Fruit fly (Drosophila melanogaster) whole organism, embryonic: ENCODE results near the gene CG10730.

ENCODE experiments used
- CG11093 ChIP-seq: fragments of 200-800 bp; sonication (Bioruptor generic); IDR thresholded peaks from 3 replicates; pipeline ENCODE4 v1.3.6; 2022; ENCODE audit warnings: missing biosample characterization, missing genetic modification characterization
- CG12236 ChIP-seq: fragments of 200-800 bp; sonication (Bioruptor generic); optimal IDR thresholded peaks from 2 replicates; lab custom pipeline; 2016; ENCODE audit warnings: missing biosample characterization, missing genetic modification characterization
- CG13296 ChIP-seq: fragments of 200-800 bp; sonication (Bioruptor generic); optimal IDR thresholded peaks from 3 replicates; lab custom pipeline; 2018; ENCODE audit warnings: missing biosample characterization, mild to moderate bottlenecking, missing genetic modification characterization
- CG13894 ChIP-seq: fragments of 200-800 bp; sonication (Bioruptor generic); optimal IDR thresholded peaks from 3 replicates; lab custom pipeline; 2018; ENCODE audit warnings: missing biosample characterization, mild to moderate bottlenecking, missing genetic modification characterization, moderate library complexity
- CG14860 ChIP-seq: fragments of 200-800 bp; sonication (Bioruptor generic); IDR thresholded peaks from 3 replicates; pipeline ENCODE4 v1.3.6; 2022; ENCODE audit warnings: missing biosample characterization, missing genetic modification characterization; ENCODE audit not compliant: partially characterized antibody
- CG31365 ChIP-seq: fragments of 200-800 bp; sonication (Bioruptor generic); optimal IDR thresholded peaks from 2 replicates; lab custom pipeline; 2018; ENCODE audit warnings: missing biosample characterization, mild to moderate bottlenecking, missing genetic modification characterization
- CG3281 ChIP-seq: fragments of 200-800 bp; sonication (Bioruptor generic); optimal IDR thresholded peaks from 3 replicates; lab custom pipeline; 2017; ENCODE audit warnings: missing biosample characterization, mild to moderate bottlenecking, missing genetic modification characterization
- CG3995 ChIP-seq: fragments of 200-800 bp; sonication (Bioruptor generic); optimal IDR thresholded peaks from 3 replicates; lab custom pipeline; 2016; ENCODE audit warnings: missing biosample characterization, missing genetic modification characterization
- CG6683 ChIP-seq: fragments of 200-800 bp; sonication (Bioruptor generic); optimal IDR thresholded peaks from 2 replicates; lab custom pipeline; 2017; ENCODE audit warnings: missing biosample characterization, mild to moderate bottlenecking, missing genetic modification characterization, missing genetic modification reagents
- CG6689 ChIP-seq: fragments of 200-800 bp; sonication (Bioruptor generic); IDR thresholded peaks from 2 replicates; pipeline ENCODE4 v1.3.6; 2022; ENCODE audit warnings: missing biosample characterization, missing genetic modification characterization
- CG9215 ChIP-seq: fragments of 200-800 bp; sonication (Bioruptor generic); IDR thresholded peaks from 2 replicates; pipeline ENCODE4 v1.3.6; 2022; ENCODE audit warnings: missing biosample characterization, missing genetic modification characterization
- CG9609 ChIP-seq: fragments of 200-800 bp; sonication (Bioruptor generic); optimal IDR thresholded peaks from 3 replicates; lab custom pipeline; 2016; ENCODE audit warnings: missing biosample characterization, missing genetic modification characterization
- CG9797 ChIP-seq: fragments of 200-800 bp; sonication (Bioruptor generic); optimal IDR thresholded peaks from 3 replicates; lab custom pipeline; 2018; ENCODE audit warnings: missing biosample characterization, mild to moderate bottlenecking, missing genetic modification characterization
- CG9876 ChIP-seq: fragments of 200-800 bp; sonication (Bioruptor generic); optimal IDR thresholded peaks from 2 replicates; lab custom pipeline; 2016; ENCODE audit warnings: missing biosample characterization, missing genetic modification characterization
- CTCF ChIP-seq: fragments of 200-800 bp; sonication (Bioruptor generic); optimal IDR thresholded peaks from 2 replicates; lab custom pipeline; 2017; ENCODE audit warnings: missing biosample characterization, mild to moderate bottlenecking, missing genetic modification characterization, moderate library complexity
- Camta ChIP-seq: fragments of 200-800 bp; sonication (Bioruptor generic); optimal IDR thresholded peaks from 2 replicates; lab custom pipeline; 2016; ENCODE audit warnings: missing biosample characterization, missing genetic modification characterization
- CrebB ChIP-seq: fragments of 200-800 bp; sonication (Bioruptor generic); optimal IDR thresholded peaks from 3 replicates; lab custom pipeline; 2018; ENCODE audit warnings: missing biosample characterization, mild to moderate bottlenecking, missing genetic modification characterization
- Dip2 ChIP-seq: fragments of 200-800 bp; sonication (Bioruptor generic); IDR thresholded peaks from 2 replicates; pipeline ENCODE4 v1.3.6; 2022; ENCODE audit warnings: missing biosample characterization, missing genetic modification characterization
- Dp ChIP-seq: fragments of 200-800 bp; sonication (Bioruptor generic); optimal IDR thresholded peaks from 2 replicates; lab custom pipeline; 2018; ENCODE audit warnings: missing biosample characterization, mild to moderate bottlenecking, missing genetic modification characterization, moderate library complexity
- Drgx ChIP-seq: fragments of 200-800 bp; sonication (Bioruptor generic); IDR thresholded peaks from 2 replicates; pipeline ENCODE4 v1.3.6; 2022; ENCODE audit warnings: missing biosample characterization, missing genetic modification characterization
- Hmx ChIP-seq: fragments of 200-800 bp; sonication (Bioruptor generic); optimal IDR thresholded peaks from 2 replicates; lab custom pipeline; 2016; ENCODE audit warnings: missing biosample characterization, missing genetic modification characterization
- Hr3 ChIP-seq: fragments of 200-800 bp; sonication (Bioruptor generic); optimal IDR thresholded peaks from 3 replicates; lab custom pipeline; 2016; ENCODE audit warnings: missing biosample characterization, missing genetic modification characterization
- Hr78 ChIP-seq, 2 experiments: fragments of 200-800 bp in 1 of 2; fragments of >200 bp in 1 of 2; sonication (Bioruptor generic) in 1 of 2; optimal IDR thresholded peaks; 2 replicates each; lab custom pipeline; 2017 to 2019; ENCODE audit warnings: missing biosample characterization in 2 of 2, missing genetic modification characterization in 2 of 2, mild to moderate bottlenecking in 1 of 2, moderate library complexity in 1 of 2
- Lhr ChIP-seq: fragments of 200-800 bp; sonication (Bioruptor generic); optimal IDR thresholded peaks from 3 replicates; lab custom pipeline; 2017; ENCODE audit warnings: mild to moderate bottlenecking, missing biosample characterization, missing genetic modification reagents, missing genetic modification characterization
- MBD-R2 ChIP-seq: fragments of 200-800 bp; sonication (Bioruptor generic); IDR thresholded peaks from 2 replicates; pipeline ENCODE4 v1.3.6; 2022; ENCODE audit warnings: missing biosample characterization, missing genetic modification characterization
- Med ChIP-seq: fragments of 200-800 bp; sonication (Bioruptor generic); peaks from one replicate; lab custom pipeline; 2016; ENCODE audit warnings: missing biosample characterization, missing genetic modification characterization, mild to moderate bottlenecking, inconsistent platforms, moderate library complexity
- Nf-YA ChIP-seq: fragments of 200-800 bp; sonication (Bioruptor generic); IDR thresholded peaks from 2 replicates; pipeline ENCODE4 v1.3.6; 2022; ENCODE audit warnings: missing biosample characterization, missing genetic modification characterization
- NfI ChIP-seq: fragments of 200-800 bp; sonication (Bioruptor generic); optimal IDR thresholded peaks from 3 replicates; lab custom pipeline; 2018; ENCODE audit warnings: missing biosample characterization, mild to moderate bottlenecking, missing genetic modification characterization, moderate library complexity
- Pdp1 ChIP-seq, 2 experiments: fragments of 200-800 bp; sonication (Bioruptor generic); optimal IDR thresholded peaks; 3 replicates each; lab custom pipeline; 2016; ENCODE audit warnings: missing biosample characterization in 2 of 2, missing genetic modification characterization in 2 of 2, mild to moderate bottlenecking in 1 of 2, moderate library complexity in 1 of 2
- Side ChIP-seq: fragments of 200-800 bp; sonication (Bioruptor generic); optimal IDR thresholded peaks from 2 replicates; lab custom pipeline; 2016; ENCODE audit warnings: missing biosample characterization, missing genetic modification characterization
- Sin3A ChIP-seq: fragments of >200 bp; optimal IDR thresholded peaks from 2 replicates; lab custom pipeline; 2018
- Taf1 ChIP-seq: fragments of 200-800 bp; sonication (Bioruptor generic); IDR thresholded peaks from 2 replicates; pipeline ENCODE4 v1.3.6; 2022; ENCODE audit warnings: missing biosample characterization, missing genetic modification characterization
- Trl ChIP-seq, 3 experiments: fragments of >200 bp in 2 of 3; fragments of 200-800 bp in 1 of 3; sonication (Bioruptor generic) in 1 of 3; optimal IDR thresholded peaks; 2 replicates in 1 of 3; 3 replicates in 2 of 3; lab custom pipeline; 2016 to 2017; ENCODE audit warnings: missing biosample characterization in 1 of 3, missing genetic modification characterization in 1 of 3
- al ChIP-seq: fragments of 200-800 bp; sonication (Bioruptor generic); IDR thresholded peaks from 2 replicates; pipeline ENCODE4 v1.3.6; 2022; ENCODE audit warnings: missing biosample characterization, missing genetic modification characterization
- aop ChIP-seq: fragments of 200-800 bp; sonication (Bioruptor generic); IDR thresholded peaks from 2 replicates; pipeline ENCODE4 v1.3.6; 2022; ENCODE audit warnings: missing biosample characterization, missing genetic modification characterization
- ato ChIP-seq: fragments of 200-800 bp; sonication (Bioruptor generic); IDR thresholded peaks from 2 replicates; pipeline ENCODE4 v1.3.6; 2022; ENCODE audit warnings: missing biosample characterization, missing genetic modification characterization; ENCODE audit not compliant: partially characterized antibody
- cg ChIP-seq: fragments of 200-800 bp; sonication (Bioruptor generic); optimal IDR thresholded peaks from 3 replicates; lab custom pipeline; 2019; ENCODE audit warnings: missing biosample characterization, mild to moderate bottlenecking, missing genetic modification characterization, moderate library complexity
- crc ChIP-seq: fragments of 200-800 bp; sonication (Bioruptor generic); optimal IDR thresholded peaks from 2 replicates; lab custom pipeline; 2016; ENCODE audit warnings: missing biosample characterization, missing genetic modification characterization
- danr ChIP-seq: fragments of 200-800 bp; sonication (Bioruptor generic); IDR thresholded peaks from 2 replicates; pipeline ENCODE4 v1.3.6; 2022; ENCODE audit warnings: missing biosample characterization, missing genetic modification characterization
- dmrt11E ChIP-seq: fragments of 200-800 bp; sonication (Bioruptor generic); optimal IDR thresholded peaks from 3 replicates; lab custom pipeline; 2018; ENCODE audit warnings: missing biosample characterization, mild to moderate bottlenecking, missing genetic modification characterization, moderate library complexity
- dmrt99B ChIP-seq: fragments of 200-800 bp; sonication (Bioruptor generic); optimal IDR thresholded peaks from 2 replicates; lab custom pipeline; 2018; ENCODE audit warnings: missing biosample characterization, mild to moderate bottlenecking, missing genetic modification characterization, moderate library complexity
- ewg ChIP-seq: fragments of 200-800 bp; sonication (Bioruptor generic); optimal IDR thresholded peaks from 3 replicates; lab custom pipeline; 2017; ENCODE audit warnings: mild to moderate bottlenecking, missing biosample characterization, missing genetic modification reagents, missing genetic modification characterization
- eyg ChIP-seq: fragments of 200-800 bp; sonication (Bioruptor generic); optimal IDR thresholded peaks from 3 replicates; lab custom pipeline; 2016; ENCODE audit warnings: missing biosample characterization, missing genetic modification characterization
- lab ChIP-seq: fragments of 200-800 bp; sonication (Bioruptor generic); optimal IDR thresholded peaks from 3 replicates; lab custom pipeline; 2017; ENCODE audit warnings: missing biosample characterization, missing genetic modification characterization, mild to moderate bottlenecking, moderate library complexity, missing genetic modification reagents
- lilli ChIP-seq: fragments of 200-800 bp; sonication (Bioruptor generic); optimal IDR thresholded peaks from 3 replicates; lab custom pipeline; 2016; ENCODE audit warnings: missing biosample characterization, missing genetic modification characterization
- maf-S ChIP-seq: fragments of 200-800 bp; sonication (Bioruptor generic); optimal IDR thresholded peaks from 2 replicates; lab custom pipeline; 2016; ENCODE audit warnings: missing biosample characterization, missing genetic modification characterization
- mirr ChIP-seq: fragments of 200-800 bp; sonication (Bioruptor generic); optimal IDR thresholded peaks from 3 replicates; lab custom pipeline; 2018; ENCODE audit warnings: missing biosample characterization, mild to moderate bottlenecking, missing genetic modification characterization
- sqz ChIP-seq: fragments of 200-800 bp; sonication (Bioruptor generic); optimal IDR thresholded peaks from 3 replicates; lab custom pipeline; 2018; ENCODE audit warnings: missing biosample characterization, mild to moderate bottlenecking, missing genetic modification characterization
- sr ChIP-seq: fragments of 200-800 bp; sonication (Bioruptor generic); IDR thresholded peaks from 3 replicates; pipeline ENCODE4 v1.3.6; 2022; ENCODE audit warnings: missing biosample characterization, missing genetic modification characterization

Gene CG10730

DNA sequence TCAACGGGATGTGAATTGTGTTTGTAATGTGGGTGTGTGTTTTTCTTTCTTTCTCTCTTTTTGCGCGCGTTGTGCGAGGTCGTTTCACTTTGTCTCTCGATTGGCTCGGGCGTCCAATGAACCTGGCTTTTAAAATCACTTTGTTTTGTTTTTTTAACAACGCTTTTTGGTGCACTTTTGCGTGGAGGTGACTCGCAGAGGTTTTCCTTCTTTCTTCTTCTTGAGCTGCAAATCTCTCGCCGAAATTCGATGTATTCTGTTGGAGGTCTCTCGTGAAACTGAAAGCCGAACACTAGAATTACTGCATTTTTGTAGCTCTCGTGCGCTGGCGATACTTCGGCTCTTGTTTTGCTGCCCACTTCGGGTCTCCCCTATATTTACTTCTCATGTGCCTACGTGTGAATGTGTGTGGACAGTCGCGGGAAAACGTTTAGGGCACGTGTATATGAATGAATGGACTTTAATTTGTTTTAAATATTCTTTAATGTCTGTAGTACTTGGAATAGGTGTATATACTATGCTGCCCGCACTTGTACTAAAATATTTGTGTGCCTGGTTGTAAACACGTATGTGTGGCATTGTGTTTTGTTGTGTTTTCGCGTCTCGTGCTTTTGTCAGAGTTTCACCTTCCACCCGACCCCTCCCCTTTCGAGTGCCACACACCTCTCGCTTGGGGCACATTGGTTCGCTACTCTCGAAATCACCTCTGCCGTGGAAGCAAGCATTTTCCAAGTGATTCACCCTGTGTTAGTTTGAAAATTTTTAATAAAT is 13.0 kb upstream of the CG10730 start, which contains the start of gene fok (continued):
- TF ChIP-seq CG11093 (GFP tag; lab: Robert Waterston, UW), result peak; percentile 88
- peak; percentile 87 for TF ChIP-seq CG12236 (GFP tag; lab: Kevin White, UChicago)
- TF ChIP-seq CG9215, result peak; percentile 95
- peak; percentile 98 for TF ChIP-seq CG13894 (tag; lab: Kevin White, UChicago)
- peak; percentile 83 for TF ChIP-seq CG31365 (tag; lab: Kevin White, UChicago)
- TF ChIP-seq Pdp1 (GFP tag; optimal IDR thresholded peaks at IDR 0.05; lab: Kevin White, UChicago), result peak; percentile 94
- peak; percentile 94 for TF ChIP-seq maf-S (GFP tag; lab: Kevin White, UChicago)
- peak; percentile 93 for TF ChIP-seq eyg (GFP tag; lab: Kevin White, UChicago)
- peak in 1 of 2 experiments; percentile 98 for TF ChIP-seq Hr78 (GFP tag; optimal IDR thresholded peaks at IDR 0.05; lab: Kevin White, UChicago)
- TF ChIP-seq CG9876 (GFP tag; lab: Kevin White, UChicago), result peak; percentile 91
- TF ChIP-seq Camta (GFP tag; lab: Kevin White, UChicago), result peak; percentile 93
- peak; percentile 92 for TF ChIP-seq crc (GFP tag; lab: Kevin White, UChicago)
- no peak for TF ChIP-seq Sin3A
- peak; percentile 98 for TF ChIP-seq CG13296 (GFP tag; lab: Kevin White, UChicago)
- peak; percentile 74 for TF ChIP-seq aop (GFP tag; lab: Robert Waterston, UW)
- peak; percentile 98 for TF ChIP-seq CG3281 (GFP tag; lab: Kevin White, UChicago)
- TF ChIP-seq sr (GFP tag; lab: Robert Waterston, UW), result peak; percentile 88
- peak; percentile 98 for TF ChIP-seq dmrt99B (tag; lab: Kevin White, UChicago)
- TF ChIP-seq Med (GFP tag; lab: Kevin White, UChicago), result peak; percentile 99
- TF ChIP-seq Trl (optimal IDR thresholded peaks at IDR 0.05; lab: Kevin White, UChicago), result peak in 1 of 2 experiments; percentile 23
- peak; percentile 93 for TF ChIP-seq Trl (GFP tag; optimal IDR thresholded peaks at IDR 0.05; lab: Kevin White, UChicago)
- peak; percentile 96 for TF ChIP-seq CG6689 (GFP tag; lab: Robert Waterston, UW)
- peak; percentile 95 for TF ChIP-seq Side (GFP tag; lab: Kevin White, UChicago)
- peak; percentile 90 for TF ChIP-seq Taf1 (GFP tag; lab: Robert Waterston, UW)
- peak; percentile 97 for TF ChIP-seq Drgx
- TF ChIP-seq al, result peak; percentile 92
- peak; percentile 99 for TF ChIP-seq lab (GFP tag; lab: Kevin White, UChicago)
- TF ChIP-seq CG6683, result peak; percentile 96
- peak; percentile 96 for TF ChIP-seq sqz
- peak; percentile 64 for TF ChIP-seq CTCF (GFP tag; lab: Kevin White, UChicago)
- peak; percentile 96 for TF ChIP-seq NfI (GFP tag; lab: Kevin White, UChicago)
- peak; percentile 68 for TF ChIP-seq CG3995 (GFP tag; lab: Kevin White, UChicago)
- peak; percentile 95 for TF ChIP-seq Hr3
- peak; percentile 99 for TF ChIP-seq mirr (GFP tag; lab: Kevin White, UChicago)
- peak; percentile 63 for TF ChIP-seq CG9797 (GFP tag; lab: Kevin White, UChicago)
- peak; percentile 75 for TF ChIP-seq Nf-YA (GFP tag; lab: Robert Waterston, UW)
- peak; percentile 90 for TF ChIP-seq dmrt11E (tag; lab: Kevin White, UChicago)
- TF ChIP-seq ato (GFP tag; lab: Robert Waterston, UW), result no peak
- TF ChIP-seq Dp, result peak; percentile 26
- TF ChIP-seq lilli (GFP tag; lab: Kevin White, UChicago), result peak; percentile 97
- peak; percentile 87 for TF ChIP-seq Lhr (GFP tag; lab: Kevin White, UChicago)
- TF ChIP-seq CG14860 (GFP tag; lab: Robert Waterston, UW), result 0 out of 3 replicates have a peak, but pooled peaks have one; percentile 32
- peak; percentile 88 for TF ChIP-seq cg (GFP tag; lab: Kevin White, UChicago)
- peak; percentile 89 for TF ChIP-seq MBD-R2 (GFP tag; lab: Robert Waterston, UW)
- TF ChIP-seq ewg (GFP tag; lab: Kevin White, UChicago), result peak; percentile 91
- peak; percentile 96 for TF ChIP-seq CrebB (tag; lab: Kevin White, UChicago)
- TF ChIP-seq Hmx (GFP tag; lab: Kevin White, UChicago), result peak; percentile 94
- TF ChIP-seq CG9609, result peak; percentile 92
- TF ChIP-seq danr (GFP tag; lab: Robert Waterston, UW), result peak; percentile 89
- TF ChIP-seq Dip2 (GFP tag; lab: Robert Waterston, UW), result no peak
